Worm (Caenorhabditis elegans): Measurements from ENCODE around the gene R12B2.2.

Gene R12B2.2

DNA sequence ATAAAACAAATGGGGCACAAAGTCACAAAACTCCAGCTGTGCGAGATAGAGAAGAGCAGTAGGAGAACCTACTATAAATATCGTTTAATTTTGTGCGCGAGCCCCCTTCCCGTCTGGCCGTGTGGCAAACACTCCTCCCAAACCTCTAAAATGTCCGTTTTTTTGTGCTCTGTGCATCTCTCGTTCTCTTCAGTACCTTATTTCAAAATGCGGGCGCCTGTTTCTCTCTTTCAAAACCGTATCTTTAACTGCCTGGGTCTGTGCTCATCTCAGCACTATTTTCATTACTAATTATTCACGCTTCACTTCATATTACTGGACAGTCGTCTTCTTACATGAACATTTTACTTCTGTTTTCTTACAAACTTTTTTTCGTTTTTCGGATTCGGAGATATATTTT, 3.2 kb downstream of the R12B2.2 start:
- TF ChIP-seq dao-5 (tag; optimal IDR thresholded peaks at IDR 0.05) = no peak
- no peak for TF ChIP-seq W03F9.2 (tag; optimal IDR thresholded peaks at IDR 0.05)
- no peak for TF ChIP-seq him-1 (tag; optimal IDR thresholded peaks at IDR 0.05)

DNA sequence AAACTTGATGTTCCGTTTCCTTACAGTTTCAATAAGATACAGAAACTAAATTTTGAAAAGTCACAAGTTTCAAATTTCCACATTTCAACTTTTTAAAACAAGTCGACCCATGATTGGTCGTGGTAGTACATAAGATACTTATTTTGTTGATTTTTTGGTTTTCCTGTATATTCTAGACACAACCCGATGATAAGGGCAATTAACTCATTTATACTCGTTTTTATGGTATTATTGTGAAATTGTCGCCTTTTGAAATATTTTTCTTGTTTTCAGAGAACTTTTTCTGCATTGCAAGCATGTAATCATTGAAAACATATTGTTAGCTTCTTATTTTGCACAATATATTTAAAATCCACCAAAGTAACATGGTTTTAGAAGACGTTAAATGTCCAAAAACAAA, 5.1 kb downstream of the R12B2.2 start:
- TF ChIP-seq dao-5 (tag; optimal IDR thresholded peaks at IDR 0.05) = no peak
- no peak for TF ChIP-seq W03F9.2 (tag; optimal IDR thresholded peaks at IDR 0.05)
- TF ChIP-seq him-1 (tag; optimal IDR thresholded peaks at IDR 0.05) = no peak

DNA sequence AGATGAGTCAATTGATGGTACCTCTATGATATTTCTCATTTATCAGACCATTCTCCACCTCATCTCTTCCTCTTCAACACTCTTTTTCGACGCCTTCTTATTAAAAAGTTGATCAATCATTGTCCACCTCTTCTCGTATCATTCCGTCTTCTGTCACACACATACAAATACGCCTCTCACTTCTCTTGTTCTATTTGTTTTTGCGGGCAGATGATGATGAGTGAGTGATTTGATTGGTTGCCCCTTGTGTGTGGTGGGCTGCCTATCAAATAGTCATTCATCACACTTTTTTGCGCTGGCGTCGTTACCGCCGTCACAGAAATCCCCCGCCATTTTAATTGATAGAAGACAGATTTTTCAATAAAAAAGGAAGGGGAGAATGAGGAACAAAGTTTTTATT, 5.9 kb downstream of the R12B2.2 start:
- no peak for TF ChIP-seq dao-5 (tag; optimal IDR thresholded peaks at IDR 0.05)
- no peak for TF ChIP-seq W03F9.2 (tag; optimal IDR thresholded peaks at IDR 0.05)
- no peak for TF ChIP-seq him-1 (tag; optimal IDR thresholded peaks at IDR 0.05)

DNA sequence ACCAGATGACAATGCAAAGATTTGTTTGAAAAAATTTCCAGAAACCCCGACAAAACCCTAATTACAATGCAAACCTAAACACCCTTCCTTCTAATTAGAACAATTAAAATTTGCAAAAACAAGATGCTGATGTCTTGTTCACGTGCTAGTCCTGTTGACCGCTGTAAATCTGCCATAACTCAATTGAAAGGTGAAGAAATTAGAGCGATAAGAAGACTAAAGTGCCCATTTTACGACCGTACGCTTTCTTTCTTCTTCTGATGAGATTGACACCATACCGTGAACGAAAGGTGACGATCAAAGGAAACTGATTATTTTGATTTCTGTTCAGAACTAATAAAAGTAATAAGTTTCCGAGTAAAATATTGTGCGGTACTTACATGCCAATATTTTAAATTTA, 6.7 kb downstream of the R12B2.2 start:
- TF ChIP-seq him-1 (tag; optimal IDR thresholded peaks at IDR 0.05) (no peak), W03F9.2 (tag; optimal IDR thresholded peaks at IDR 0.05) (peak; percentile 1)

DNA sequence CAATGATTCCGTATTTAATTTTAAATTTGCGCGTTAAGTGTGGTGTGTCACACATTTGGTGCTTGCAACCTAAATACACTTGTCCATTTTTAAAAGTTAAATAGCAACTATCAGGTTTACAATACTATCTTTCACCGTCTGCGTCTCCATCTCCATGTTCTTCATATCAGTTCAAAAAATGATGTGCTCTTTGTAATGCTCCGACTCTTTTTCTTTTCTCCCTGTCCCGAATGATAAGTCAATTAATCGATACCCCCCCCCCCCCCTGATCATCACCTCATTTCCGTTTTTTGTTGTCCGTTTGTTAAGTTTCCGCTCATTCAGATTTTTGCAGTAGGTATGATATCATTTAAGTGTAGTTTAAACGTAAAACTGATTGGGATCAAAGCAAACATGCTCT, 7.3 kb downstream of the R12B2.2 start:
- no peak for TF ChIP-seq dao-5 (tag; optimal IDR thresholded peaks at IDR 0.05)
- TF ChIP-seq him-1 (tag; optimal IDR thresholded peaks at IDR 0.05) = no peak
- TF ChIP-seq W03F9.2 (tag; optimal IDR thresholded peaks at IDR 0.05) = no peak

DNA sequence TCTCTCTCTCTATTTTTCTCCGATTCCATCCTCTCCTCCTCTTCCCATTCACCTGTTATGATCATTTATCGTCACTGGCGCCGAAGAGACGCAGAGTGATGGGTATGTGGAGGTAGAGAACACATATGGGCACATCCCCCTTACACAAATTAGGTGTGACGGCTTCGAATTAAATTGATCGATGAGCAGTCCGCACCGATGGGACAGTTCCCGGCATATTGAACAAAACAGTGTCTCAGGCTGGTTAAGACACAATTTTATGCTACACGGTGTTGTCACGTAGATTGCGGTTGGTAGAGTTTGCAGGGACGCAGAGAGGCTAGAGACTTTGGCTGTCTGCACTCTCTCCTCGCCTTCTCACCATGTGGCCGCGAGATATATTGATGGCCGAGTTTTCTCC, 8.0 kb downstream of the R12B2.2 start, which contains the start of gene R12B2.7:
R12B2.7 (plus strand) TSS at position 247 of the 400 bp plus-strand sequence.
- TF ChIP-seq dao-5 (tag; optimal IDR thresholded peaks at IDR 0.05) (no peak), him-1 (tag; optimal IDR thresholded peaks at IDR 0.05) (no peak), W03F9.2 (tag; optimal IDR thresholded peaks at IDR 0.05) (no peak)

DNA sequence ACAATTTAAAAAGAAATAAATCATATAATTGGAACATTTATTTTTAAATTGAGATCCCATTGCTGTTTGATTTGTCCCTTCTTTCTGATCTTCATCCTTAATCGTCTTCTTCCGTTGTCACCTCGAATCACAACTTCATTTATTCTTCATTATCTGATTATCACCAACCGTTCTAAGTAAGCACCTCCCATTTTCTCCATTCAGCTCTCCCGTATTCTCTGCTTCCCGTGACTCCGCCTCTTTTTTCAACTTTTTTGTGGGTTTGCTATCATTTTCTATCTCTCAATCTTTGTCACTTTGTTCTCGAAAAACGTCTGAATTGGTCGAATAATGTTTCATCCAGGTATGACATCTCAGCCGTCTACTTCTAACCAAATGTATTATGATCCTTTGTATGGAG, 9.1 kb downstream of the R12B2.2 start, which contains the start of gene sma-4:
sma-4 (plus strand) TSS at position 301 of the 400 bp plus-strand sequence.
- TF ChIP-seq W03F9.2 (tag; optimal IDR thresholded peaks at IDR 0.05) (no peak), dao-5 (tag; optimal IDR thresholded peaks at IDR 0.05) (no peak), him-1 (tag; optimal IDR thresholded peaks at IDR 0.05) (no peak)

DNA sequence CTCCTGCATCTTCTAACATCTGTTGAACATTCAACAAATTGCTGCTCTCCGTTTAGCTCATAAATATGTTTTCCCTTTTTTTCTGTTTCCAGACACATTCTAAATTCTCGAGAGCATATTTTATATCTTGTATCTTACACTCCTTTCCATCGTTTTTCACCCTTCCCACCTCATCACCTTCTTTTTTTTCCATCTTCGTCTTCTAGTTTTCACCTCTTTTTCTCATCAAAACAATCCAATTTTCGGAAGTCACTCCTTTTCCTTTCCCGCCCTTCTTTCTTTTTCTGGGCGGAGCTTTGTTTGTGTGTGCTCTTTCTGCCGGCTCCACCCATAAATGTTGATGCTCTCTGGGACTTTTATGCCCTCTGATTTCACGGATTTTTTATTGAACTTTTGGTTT, 16.0 kb downstream of the R12B2.2 start:
- no peak for TF ChIP-seq W03F9.2 (tag; optimal IDR thresholded peaks at IDR 0.05)
- TF ChIP-seq him-1 (tag; optimal IDR thresholded peaks at IDR 0.05) = no peak
- TF ChIP-seq dao-5 (tag; optimal IDR thresholded peaks at IDR 0.05) = no peak

DNA sequence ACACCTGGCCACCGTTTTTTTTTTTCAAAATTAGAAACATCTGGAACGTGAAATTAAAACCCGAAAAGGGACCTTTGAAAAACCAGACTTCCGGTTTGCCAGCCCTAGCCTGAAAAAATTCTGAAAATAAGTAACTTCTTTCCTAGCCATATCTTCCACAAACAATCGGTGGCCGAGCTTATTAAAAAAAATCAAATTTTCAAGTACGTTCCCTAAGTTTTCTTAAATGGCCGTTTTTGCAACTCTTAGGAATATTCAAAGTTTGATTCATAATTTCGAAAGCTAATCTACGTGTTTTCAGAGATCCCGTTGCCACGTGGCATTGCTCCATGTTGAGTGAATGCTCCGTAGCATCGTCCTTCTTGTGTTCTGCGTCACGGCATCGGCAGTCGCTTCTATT, 16.8 kb downstream of the R12B2.2 start, which contains the start of gene R12B2.8:
R12B2.8 (plus strand) TSS at position 301 of the 400 bp plus-strand sequence.
- TF ChIP-seq W03F9.2 (tag; optimal IDR thresholded peaks at IDR 0.05) (no peak), him-1 (tag; optimal IDR thresholded peaks at IDR 0.05) (no peak), dao-5 (tag; optimal IDR thresholded peaks at IDR 0.05) (no peak)

DNA sequence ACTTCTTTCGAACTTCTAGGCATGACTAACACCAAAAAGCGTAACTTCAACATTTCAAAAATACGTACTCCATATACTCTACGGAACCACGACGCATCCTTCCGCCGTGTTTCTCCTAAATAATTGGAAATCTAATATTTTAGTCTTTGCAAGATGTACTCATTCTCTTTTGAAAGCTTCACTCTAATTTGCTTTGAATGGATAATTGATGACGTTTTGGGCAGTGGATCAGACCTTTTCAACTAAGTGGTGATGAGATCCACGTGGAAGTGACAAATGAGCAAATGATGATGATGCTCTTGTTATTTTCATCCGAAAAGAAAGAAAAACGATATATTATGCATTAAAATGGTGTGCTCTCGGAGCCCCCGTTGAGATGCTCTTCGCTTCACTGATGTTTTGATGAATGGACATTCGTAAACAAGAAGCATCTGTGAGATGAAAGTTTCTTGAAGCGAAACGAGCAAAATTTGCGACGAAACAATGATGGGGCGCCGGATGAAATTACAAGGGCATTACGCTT, 17.7 kb downstream of the R12B2.2 start:
- TF ChIP-seq W03F9.2 (tag; optimal IDR thresholded peaks at IDR 0.05) = no peak
- no peak for TF ChIP-seq him-1 (tag; optimal IDR thresholded peaks at IDR 0.05)
- no peak for TF ChIP-seq dao-5 (tag; optimal IDR thresholded peaks at IDR 0.05)

DNA sequence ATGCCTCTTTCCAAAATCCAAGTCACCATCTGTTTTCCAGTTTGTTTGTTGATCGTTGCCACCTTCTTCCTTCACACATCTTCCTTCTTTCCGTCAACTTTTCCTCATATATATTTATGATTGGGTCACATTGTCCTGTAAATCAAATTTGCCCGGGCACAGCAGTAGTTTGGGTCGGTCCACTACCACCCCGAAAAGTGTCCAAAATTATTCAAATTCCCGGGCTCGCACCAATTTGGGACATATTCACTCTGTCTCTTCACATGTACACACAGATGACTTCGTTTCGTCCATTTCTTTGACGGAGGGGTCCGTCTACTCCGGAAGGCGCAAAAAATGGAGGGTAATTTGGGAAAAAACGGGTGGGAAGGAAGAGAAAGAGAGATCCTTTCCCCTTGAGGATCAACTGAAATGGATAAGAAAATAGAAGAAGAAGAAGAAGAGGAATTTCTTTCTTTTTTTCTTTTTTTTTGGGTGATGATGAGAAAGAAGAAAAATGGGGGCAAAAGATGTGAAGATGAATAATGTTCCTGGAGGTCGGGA, 20.1 kb downstream of the R12B2.2 start:
- TF ChIP-seq dao-5 (tag; optimal IDR thresholded peaks at IDR 0.05) (no peak), him-1 (tag; optimal IDR thresholded peaks at IDR 0.05) (peak; percentile 39)

DNA sequence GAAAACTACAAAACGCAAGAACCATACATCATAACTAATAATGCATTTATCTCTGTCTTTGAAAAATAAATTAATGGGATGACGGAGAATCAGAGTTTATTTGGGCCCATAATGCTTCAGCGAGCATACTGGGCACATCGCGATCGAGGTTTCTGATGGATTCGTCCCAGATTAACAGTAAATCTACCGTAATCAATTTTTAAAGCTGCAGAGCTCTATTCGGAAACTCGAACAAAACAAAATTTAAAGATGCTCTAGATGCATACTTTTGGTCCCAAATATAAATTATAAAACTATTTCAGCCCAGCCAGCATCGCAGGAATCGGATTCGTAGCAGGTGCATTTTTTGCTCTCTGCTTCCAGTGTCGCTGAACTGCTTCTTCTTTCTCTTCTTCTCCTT, 21.2 kb downstream of the R12B2.2 start:
- TF ChIP-seq dao-5 (tag; optimal IDR thresholded peaks at IDR 0.05) = no peak
- TF ChIP-seq W03F9.2 (tag; optimal IDR thresholded peaks at IDR 0.05) = no peak

DNA sequence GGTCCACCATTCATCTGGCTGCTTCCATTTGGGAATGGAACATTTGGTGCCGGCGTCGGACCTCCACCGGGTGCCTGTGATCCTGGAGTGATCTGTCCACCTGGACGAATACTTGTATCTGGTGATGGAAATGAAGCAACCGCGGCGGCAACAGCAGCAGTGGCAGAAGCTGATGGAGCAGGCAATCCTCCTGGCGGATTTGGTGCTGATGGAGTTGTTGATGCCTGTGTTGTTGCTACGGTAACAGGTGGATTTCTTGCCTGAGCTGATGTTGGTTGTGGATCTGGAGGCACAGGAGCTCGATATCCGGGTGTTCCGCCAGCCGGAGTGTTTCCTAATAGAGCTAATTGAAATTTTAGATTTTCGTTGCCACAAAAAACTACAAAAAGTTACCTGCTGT, 25.6 kb downstream of the R12B2.2 start:
- TF ChIP-seq dao-5 (tag; optimal IDR thresholded peaks at IDR 0.05) (no peak), him-1 (tag; optimal IDR thresholded peaks at IDR 0.05) (no peak)

DNA sequence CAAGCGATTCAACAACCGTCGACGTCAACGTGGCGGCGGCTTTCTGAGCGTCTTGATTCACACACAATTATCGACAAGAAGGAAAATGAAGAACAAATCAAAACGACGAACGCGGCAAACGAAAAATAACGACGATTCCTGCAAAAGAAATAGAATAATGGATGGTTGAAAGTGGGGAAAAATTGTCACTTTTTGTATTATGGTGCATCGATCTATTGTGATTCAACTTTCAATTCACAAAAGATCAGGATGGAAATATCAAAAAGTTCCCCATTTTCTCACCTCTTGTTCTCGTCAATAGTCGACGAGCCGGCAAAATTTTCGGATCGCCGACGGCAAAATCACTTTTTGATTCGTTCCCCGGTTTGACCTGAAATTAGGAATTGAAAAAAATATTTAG, 26.6 kb downstream of the R12B2.2 start, which contains the start of the genes R12B2.13 and mdt-15:
R12B2.13 (minus strand) TSS at position 101 of the 400 bp plus-strand sequence.
mdt-15 (minus strand) TSS at position 376 of the 400 bp plus-strand sequence.
- TF ChIP-seq dao-5 (tag; optimal IDR thresholded peaks at IDR 0.05) (no peak), him-1 (tag; optimal IDR thresholded peaks at IDR 0.05) (no peak), W03F9.2 (tag; optimal IDR thresholded peaks at IDR 0.05) (no peak)

DNA sequence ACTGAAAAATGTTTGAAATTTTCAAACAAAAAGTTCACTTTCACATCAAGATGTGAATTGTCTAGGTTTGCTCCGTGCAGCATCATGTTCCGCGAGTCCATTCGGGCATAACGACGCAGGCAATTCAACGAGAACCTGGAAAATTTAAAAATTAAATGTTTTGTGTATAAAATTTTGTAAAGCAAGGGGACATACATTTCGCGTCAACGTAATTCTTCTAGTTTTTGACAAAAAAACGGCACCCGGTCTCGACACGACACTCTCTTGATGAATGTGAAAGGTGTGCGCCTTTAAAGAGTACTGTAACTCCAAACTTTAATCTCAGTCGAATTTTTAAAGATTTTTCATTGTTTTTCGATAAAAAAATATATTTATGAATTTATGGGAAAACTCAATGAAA, 27.2 kb downstream of the R12B2.2 start, which contains the start of gene R12B2.6:
R12B2.6 (minus strand) TSS at position 101 of the 400 bp plus-strand sequence.
- TF ChIP-seq dao-5 (tag; optimal IDR thresholded peaks at IDR 0.05) (no peak), him-1 (tag; optimal IDR thresholded peaks at IDR 0.05) (no peak), W03F9.2 (tag; optimal IDR thresholded peaks at IDR 0.05) (no peak)

All from whole organism, L4/young adult.